Fruit fly (Drosophila melanogaster): Measurements from ENCODE around the gene Tektin-C.

The Tektin-C gene

DNA sequence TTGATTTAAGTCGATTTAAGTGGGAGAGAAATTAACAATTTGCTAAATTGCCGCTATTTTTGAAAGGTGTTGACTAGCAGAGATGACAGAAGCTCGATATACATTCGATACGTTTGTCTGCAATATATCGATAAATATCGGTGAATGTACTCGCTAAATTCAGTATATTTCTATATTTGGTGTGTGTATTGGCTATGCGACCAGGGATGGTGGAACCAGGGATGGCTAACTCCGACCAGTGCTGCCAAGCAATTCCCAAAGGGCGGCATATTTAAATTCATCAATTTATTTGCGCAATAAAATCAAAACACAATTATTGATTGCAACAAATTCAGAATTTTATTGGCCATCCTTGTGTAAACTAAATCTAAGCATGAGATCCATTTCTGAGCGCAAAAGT lies 16.7 kb upstream of the Tektin-C start, which contains the start of gene mad2 (continued):
- TF ChIP-seq row (GFP tag; IDR thresholded peaks at IDR 0.05) (peak; percentile 38; the same call in 1 of the 3 replicates), CG17829 (tag; optimal IDR thresholded peaks at IDR 0.05) (peak; percentile 25), Dek (tag; optimal IDR thresholded peaks at IDR 0.05) (peak; percentile 39), CG7928 (GFP tag; optimal IDR thresholded peaks at IDR 0.05) (peak; percentile 97), stwl (tag; optimal IDR thresholded peaks at IDR 0.05) (peak; percentile 80), gfzf (GFP tag; optimal IDR thresholded peaks at IDR 0.05) (peak; percentile 88), Hand (GFP tag; optimal IDR thresholded peaks at IDR 0.05) (no peak), CG7987 (GFP tag; optimal IDR thresholded peaks at IDR 0.05) (peak; percentile 9), CG7745 (tag; optimal IDR thresholded peaks at IDR 0.05) (no peak), Opbp (GFP tag; IDR thresholded peaks at IDR 0.05; ENCODE audit: partially characterized antibody) (peak; percentile 78), Myb (GFP tag; optimal IDR thresholded peaks at IDR 0.05) (peak; percentile 82), CG14860 (GFP tag; IDR thresholded peaks at IDR 0.05; ENCODE audit: partially characterized antibody) (peak; percentile 43; the same call in 1 of the 3 replicates), grau (tag; optimal IDR thresholded peaks at IDR 0.05) (peak; percentile 38), CG13123 (GFP tag; optimal IDR thresholded peaks at IDR 0.05) (no peak), CG15514 (GFP tag; optimal IDR thresholded peaks at IDR 0.05) (peak; percentile 59), CG4617 (GFP tag; optimal IDR thresholded peaks at IDR 0.05; ENCODE audit: borderline replicate concordance) (peak; percentile 16), vnd (GFP tag; IDR thresholded peaks at IDR 0.05; ENCODE audit: partially characterized antibody) (peak; percentile 52; the same call in 1 of the 3 replicates), ewg (GFP tag; optimal IDR thresholded peaks at IDR 0.05) (peak; percentile 4), CG1529 (GFP tag; optimal IDR thresholded peaks at IDR 0.05) (no peak), fd102C (GFP tag; optimal IDR thresholded peaks at IDR 0.05) (no peak), Hsf (GFP tag; optimal IDR thresholded peaks at IDR 0.05) (peak; percentile 54), Trl (optimal IDR thresholded peaks at IDR 0.05) (peak in 1 of 2 experiments; percentile 9), Trl (GFP tag; optimal IDR thresholded peaks at IDR 0.05) (no peak), pb (GFP tag; optimal IDR thresholded peaks at IDR 0.05) (no peak), pita (GFP tag; optimal IDR thresholded peaks at IDR 0.05) (peak; percentile 94), CG8765 (GFP tag; IDR thresholded peaks at IDR 0.05) (0 out of 2 replicates have a peak, but pooled peaks have one; percentile 18), cas (GFP tag; IDR thresholded peaks at IDR 0.05) (0 out of 2 replicates have a peak, but pooled peaks have one; percentile 18), tna (GFP tag; IDR thresholded peaks at IDR 0.05; ENCODE audit: partially characterized antibody) (peak; percentile 53; the same call in 1 of the 2 replicates), chm (GFP tag; IDR thresholded peaks at IDR 0.05) (0 out of 2 replicates have a peak, but pooled peaks have one; percentile 27), CG12744 (GFP tag; optimal IDR thresholded peaks at IDR 0.05) (no peak), Dll (GFP tag; IDR thresholded peaks at IDR 0.05; ENCODE audit: partially characterized antibody) (peak; percentile 70), CG7271 (tag; optimal IDR thresholded peaks at IDR 0.05) (no peak), nmo (GFP tag; optimal IDR thresholded peaks at IDR 0.05) (peak; percentile 79), CG13624 (GFP tag; optimal IDR thresholded peaks at IDR 0.05) (peak; percentile 75), Ets65A (GFP tag) (peak; percentile 93), CG42726 (GFP tag; IDR thresholded peaks at IDR 0.05; ENCODE audit: partially characterized antibody) (peak; percentile 40; the same call in 1 of the 2 replicates), Nf-YB (GFP tag; optimal IDR thresholded peaks at IDR 0.05) (peak; percentile 27), inv (GFP tag; IDR thresholded peaks at IDR 0.05; ENCODE audit: partially characterized antibody) (peak; percentile 44; the same call in 1 of the 2 replicates), CG9876 (GFP tag; optimal IDR thresholded peaks at IDR 0.05) (peak; percentile 15), CG12155 (GFP tag; optimal IDR thresholded peaks at IDR 0.05) (peak; percentile 52), emc (GFP tag; optimal IDR thresholded peaks at IDR 0.05) (no peak), Sry-δ (GFP tag; optimal IDR thresholded peaks at IDR 0.05) (peak; percentile 94), CG2120 (GFP tag; optimal IDR thresholded peaks at IDR 0.05) (peak; percentile 39), slou (GFP tag; optimal IDR thresholded peaks at IDR 0.05) (no peak), Mrtf (GFP tag; IDR thresholded peaks at IDR 0.05) (no peak), phol (tag; optimal IDR thresholded peaks at IDR 0.05) (peak; percentile 41), cad (GFP tag; optimal IDR thresholded peaks at IDR 0.05) (peak; percentile 20), Dref (GFP tag; IDR thresholded peaks at IDR 0.05) (peak; percentile 96), CG10959 (GFP tag; IDR thresholded peaks at IDR 0.05) (no peak), trem (tag; optimal IDR thresholded peaks at IDR 0.05) (peak; percentile 22)

Data from whole organism, embryonic.